ENCODE assay signal across 6 worm cellular contexts in genomic region chrV:21848-22247, ce11.
TF ChIP-seq lines count a peak whose summit lies in the region.

No protein-coding gene starts in this region.

TF ChIP-seq in whole organism, L1 larva, 84 proteins besides CTCF, POLR2A, EP300 and RAD21:
- TF ChIP-seq elt-2 (tag; optimal IDR thresholded peaks at IDR 0.05; lab: Kevin White, UChicago), result peak; percentile 56
- TF ChIP-seq lin-13 (GFP tag; optimal IDR thresholded peaks at IDR 0.05; lab: Kevin White, UChicago), result no peak
- TF ChIP-seq elt-3 (tag; optimal IDR thresholded peaks at IDR 0.05; lab: Kevin White, UChicago), result no peak
- no peak for TF ChIP-seq efl-1 (optimal IDR thresholded peaks at IDR 0.05; lab: Kevin White, UChicago)
- TF ChIP-seq efl-1 (GFP tag; optimal IDR thresholded peaks at IDR 0.05 in 1 of 2; lab: Kevin White, UChicago), result peak in 1 of 2 experiments; percentile 87
- TF ChIP-seq ceh-88 (GFP tag; IDR thresholded peaks at IDR 0.05; lab: Robert Waterston, UW), result no peak
- no peak for TF ChIP-seq nhr-12 (tag; optimal IDR thresholded peaks at IDR 0.05; lab: Kevin White, UChicago)
- no peak for TF ChIP-seq F16B12.6 (tag; optimal IDR thresholded peaks at IDR 0.05; lab: Kevin White, UChicago)

TF ChIP-seq in whole organism, L2 larva, 48 proteins besides CTCF, POLR2A, EP300 and RAD21:
- no peak for TF ChIP-seq mab-5 (tag; optimal IDR thresholded peaks at IDR 0.05; lab: Kevin White, UChicago)
- TF ChIP-seq C34F6.9 (tag; optimal IDR thresholded peaks at IDR 0.05; lab: Kevin White, UChicago), result no peak
- TF ChIP-seq crh-2 (tag; optimal IDR thresholded peaks at IDR 0.05; lab: Kevin White, UChicago), result peak; percentile 39
- no peak for TF ChIP-seq alr-1 (tag; optimal IDR thresholded peaks at IDR 0.05; lab: Kevin White, UChicago)
- TF ChIP-seq fos-1 (tag; optimal IDR thresholded peaks at IDR 0.05; lab: Kevin White, UChicago), result peak; percentile 74
- no peak for TF ChIP-seq mbf-1 (tag; optimal IDR thresholded peaks at IDR 0.05; lab: Kevin White, UChicago)
- peak; percentile 51 for TF ChIP-seq gmeb-1 (tag; optimal IDR thresholded peaks at IDR 0.05; lab: Kevin White, UChicago)

TF ChIP-seq in whole organism, L3 larva, 47 proteins besides CTCF, POLR2A, EP300 and RAD21:
- no peak for TF ChIP-seq ama-1 (optimal IDR thresholded peaks at IDR 0.05; lab: Kevin White, UChicago)
- TF ChIP-seq pqm-1 (tag; optimal IDR thresholded peaks at IDR 0.05; lab: Kevin White, UChicago), result peak; percentile 64
- TF ChIP-seq pha-4 (tag; optimal IDR thresholded peaks at IDR 0.05; lab: Kevin White, UChicago), result peak; percentile 11
- TF ChIP-seq elt-2 (tag; optimal IDR thresholded peaks at IDR 0.05; lab: Kevin White, UChicago), result peak; percentile 82
- TF ChIP-seq fos-1 (tag; optimal IDR thresholded peaks at IDR 0.05; lab: Kevin White, UChicago), result no peak
TF ChIP-seq in whole organism, L3 larva: peak in this region for 3.

TF ChIP-seq in whole organism, L4 larva, 104 proteins besides CTCF, POLR2A, EP300 and RAD21:
- TF ChIP-seq lin-1 (GFP tag; IDR thresholded peaks at IDR 0.05; lab: Robert Waterston, UW) (no peak), fkh-10 (GFP tag; optimal IDR thresholded peaks at IDR 0.05; lab: Kevin White, UChicago) (no peak), lim-7 (GFP tag; IDR thresholded peaks at IDR 0.05; lab: Robert Waterston, UW) (no peak), daf-16 (GFP tag; optimal IDR thresholded peaks at IDR 0.05; lab: Kevin White, UChicago) (no peak), daf-16 (tag; optimal IDR thresholded peaks at IDR 0.05; lab: Kevin White, UChicago) (peak; percentile 61), T20F7.1 (GFP tag; optimal IDR thresholded peaks at IDR 0.05; lab: Kevin White, UChicago) (no peak), mxl-3 (GFP tag; optimal IDR thresholded peaks at IDR 0.05; lab: Kevin White, UChicago) (no peak), pqm-1 (tag; optimal IDR thresholded peaks at IDR 0.05; lab: Kevin White, UChicago) (peak; percentile 80), nhr-28 (tag; optimal IDR thresholded peaks at IDR 0.05; lab: Kevin White, UChicago) (peak; percentile 62), dmd-6 (GFP tag; IDR thresholded peaks at IDR 0.05; lab: Robert Waterston, UW) (0 out of 2 replicates have a peak, but pooled peaks have one; percentile 8), nhr-77 (tag; optimal IDR thresholded peaks at IDR 0.05; lab: Kevin White, UChicago) (peak; percentile 66), dve-1 (tag; optimal IDR thresholded peaks at IDR 0.05; lab: Kevin White, UChicago; ENCODE audit: insufficient read depth) (peak; percentile 29), hlh-11 (tag; optimal IDR thresholded peaks at IDR 0.05; lab: Kevin White, UChicago) (peak; percentile 30)

TF ChIP-seq in whole organism, late embryonic, 69 proteins besides CTCF, POLR2A, EP300 and RAD21:
- peak; percentile 34 for TF ChIP-seq elt-2 (tag; optimal IDR thresholded peaks at IDR 0.05; lab: Kevin White, UChicago)
- no peak for TF ChIP-seq pqm-1 (tag; optimal IDR thresholded peaks at IDR 0.05; lab: Kevin White, UChicago)

TF ChIP-seq in whole organism, young adult, 124 proteins besides CTCF, POLR2A, EP300 and RAD21:
- TF ChIP-seq zim-3 (tag; optimal IDR thresholded peaks at IDR 0.05; lab: Kevin White, UChicago) (no peak), nhr-27 (tag; optimal IDR thresholded peaks at IDR 0.05; lab: Kevin White, UChicago) (no peak), dpl-1 (GFP tag; optimal IDR thresholded peaks at IDR 0.05; lab: Kevin White, UChicago) (no peak), egl-18 (GFP tag; IDR thresholded peaks at IDR 0.05; lab: Robert Waterston, UW) (no peak), gei-17 (GFP tag; optimal IDR thresholded peaks at IDR 0.05; lab: Kevin White, UChicago) (no peak), attf-5 (GFP tag; optimal IDR thresholded peaks at IDR 0.05; lab: Kevin White, UChicago) (no peak), hmg-1.2 (GFP tag; IDR thresholded peaks at IDR 0.05; lab: Robert Waterston, UW) (no peak), nhr-80 (tag; optimal IDR thresholded peaks at IDR 0.05; lab: Kevin White, UChicago) (peak; percentile 41), rpc-1 (optimal IDR thresholded peaks at IDR 0.05; lab: Kevin White, UChicago) (no peak), rpc-1 (tag; optimal IDR thresholded peaks at IDR 0.05; lab: Kevin White, UChicago) (no peak), lir-1 (GFP tag; conservative IDR thresholded peaks at IDR 0.05; lab: Robert Waterston, UW) (no peak), F52B5.7 (tag; optimal IDR thresholded peaks at IDR 0.05; lab: Kevin White, UChicago) (no peak), madf-8 (GFP tag; conservative IDR thresholded peaks at IDR 0.05; lab: Robert Waterston, UW) (no peak), T07F8.4 (tag; optimal IDR thresholded peaks at IDR 0.05; lab: Kevin White, UChicago) (no peak), lin-35 (GFP tag; optimal IDR thresholded peaks at IDR 0.05; lab: Kevin White, UChicago) (peak in 1 of 3 experiments; percentile 2), attf-6 (GFP tag; IDR thresholded peaks at IDR 0.05; lab: Robert Waterston, UW) (no peak), hlh-12 (tag; optimal IDR thresholded peaks at IDR 0.05; lab: Kevin White, UChicago) (no peak), somi-1 (GFP tag; optimal IDR thresholded peaks at IDR 0.05; lab: Kevin White, UChicago) (no peak)
TF ChIP-seq in whole organism, young adult: peak in this region for 2.
